Worm (Caenorhabditis elegans): ENCODE measurements around the gene K08D10.11.
"Not testable (repeated sequence)": the region's sequence is repeated elsewhere in the genome, so short reads cannot be mapped to it uniquely, and the experiment has no call there.

The K08D10.11 gene

ce11 chrIV:4186099-4186498, at the start of gene K08D10.11:
Gene K08D10.11, minus strand, starts transcription at chrIV:4186199.
- TF ChIP-seq F13C5.2 (tag; optimal IDR thresholded peaks at IDR 0.05); flt-1 (GFP tag; IDR thresholded peaks at IDR 0.05); tbx-11 (GFP tag; IDR thresholded peaks at IDR 0.05): not testable (repeated sequence)

- TF ChIP-seq hmg-4 (GFP tag; optimal IDR thresholded peaks at IDR 0.05): no peak
- TF ChIP-seq scrt-1 (GFP tag; IDR thresholded peaks at IDR 0.05): no peak
- no peak for TF ChIP-seq ceh-36 (tag; optimal IDR thresholded peaks at IDR 0.05)
These were observed 49.5 kb upstream of the K08D10.11 start, which contains the start of the genes zipt-2.2 and dpy-13 for ce11 chrIV:4235315-4236024. Gene zipt-2.2, minus strand, starts transcription at chrIV:4235365. Gene dpy-13, plus strand, starts transcription at chrIV:4235614.

ce11 chrIV:4227917-4228316, 41.9 kb upstream of the K08D10.11 start, which contains the start of gene srbc-70:
Gene srbc-70, minus strand, starts transcription at chrIV:4228017.
- TF ChIP-seq ceh-13 (GFP tag; optimal IDR thresholded peaks at IDR 0.05) (no peak), tbx-37 (GFP tag; conservative IDR thresholded peaks at IDR 0.05) (no peak), tbx-11 (GFP tag; IDR thresholded peaks at IDR 0.05) (no peak), hmg-4 (GFP tag; optimal IDR thresholded peaks at IDR 0.05) (no peak), B0310.2 (tag; optimal IDR thresholded peaks at IDR 0.05) (no peak), tra-4 (tag; optimal IDR thresholded peaks at IDR 0.05) (no peak), ets-7 (tag; optimal IDR thresholded peaks at IDR 0.05) (no peak), sea-1 (GFP tag; conservative IDR thresholded peaks at IDR 0.05) (no peak), pes-1 (GFP tag; IDR thresholded peaks at IDR 0.05) (no peak), ama-1 (optimal IDR thresholded peaks at IDR 0.05) (no peak), flt-1 (GFP tag; IDR thresholded peaks at IDR 0.05) (no peak), hmbx-1 (tag; optimal IDR thresholded peaks at IDR 0.05) (no peak)

ce11 chrIV:4225851-4226250, 39.9 kb upstream of the K08D10.11 start, which contains the start of gene srbc-71:
Gene srbc-71, minus strand, starts transcription at chrIV:4225951.
- TF ChIP-seq tbx-37 (GFP tag; conservative IDR thresholded peaks at IDR 0.05): no peak
- no peak for TF ChIP-seq ets-7 (tag; optimal IDR thresholded peaks at IDR 0.05)
- TF ChIP-seq tbx-11 (GFP tag; IDR thresholded peaks at IDR 0.05): no peak
- TF ChIP-seq scrt-1 (GFP tag; IDR thresholded peaks at IDR 0.05): no peak
- TF ChIP-seq flt-1 (GFP tag; IDR thresholded peaks at IDR 0.05): no peak
- no peak for TF ChIP-seq aly-1 (tag; optimal IDR thresholded peaks at IDR 0.05)
- no peak for TF ChIP-seq hmbx-1 (tag; optimal IDR thresholded peaks at IDR 0.05)
- TF ChIP-seq F13C5.2 (tag; optimal IDR thresholded peaks at IDR 0.05): no peak
- no peak for TF ChIP-seq ceh-36 (tag; optimal IDR thresholded peaks at IDR 0.05)
- TF ChIP-seq pes-1 (GFP tag; IDR thresholded peaks at IDR 0.05): no peak
- TF ChIP-seq hnd-1 (tag; optimal IDR thresholded peaks at IDR 0.05): no peak
- no peak for TF ChIP-seq B0310.2 (tag; optimal IDR thresholded peaks at IDR 0.05)
- no peak for TF ChIP-seq sea-1 (GFP tag; conservative IDR thresholded peaks at IDR 0.05)
- TF ChIP-seq hmg-4 (GFP tag; optimal IDR thresholded peaks at IDR 0.05): no peak
- TF ChIP-seq tra-4 (tag; optimal IDR thresholded peaks at IDR 0.05): no peak
- TF ChIP-seq ceh-13 (GFP tag; optimal IDR thresholded peaks at IDR 0.05): no peak

- TF ChIP-seq ama-1 (optimal IDR thresholded peaks at IDR 0.05): no peak
- TF ChIP-seq flt-1 (GFP tag; IDR thresholded peaks at IDR 0.05): no peak
- no peak for TF ChIP-seq pes-1 (GFP tag; IDR thresholded peaks at IDR 0.05)
- no peak for TF ChIP-seq tbx-11 (GFP tag; IDR thresholded peaks at IDR 0.05)
- no peak for TF ChIP-seq aly-1 (tag; optimal IDR thresholded peaks at IDR 0.05)
- no peak for TF ChIP-seq ceh-36 (tag; optimal IDR thresholded peaks at IDR 0.05)
- no peak for TF ChIP-seq sea-1 (GFP tag; conservative IDR thresholded peaks at IDR 0.05)
- no peak for TF ChIP-seq hmg-4 (GFP tag; optimal IDR thresholded peaks at IDR 0.05)
- no peak for TF ChIP-seq tra-4 (tag; optimal IDR thresholded peaks at IDR 0.05)
- no peak for TF ChIP-seq F13C5.2 (tag; optimal IDR thresholded peaks at IDR 0.05)
- TF ChIP-seq scrt-1 (GFP tag; IDR thresholded peaks at IDR 0.05): no peak
- no peak for TF ChIP-seq ets-7 (tag; optimal IDR thresholded peaks at IDR 0.05)
- no peak for TF ChIP-seq hnd-1 (tag; optimal IDR thresholded peaks at IDR 0.05)
- TF ChIP-seq B0310.2 (tag; optimal IDR thresholded peaks at IDR 0.05): no peak
These were observed 34.0 kb upstream of the K08D10.11 start, which contains the start of gene F30B5.11 for ce11 chrIV:4219983-4220382. Gene F30B5.11, minus strand, starts transcription at chrIV:4220083.

- TF ChIP-seq B0310.2 (tag; optimal IDR thresholded peaks at IDR 0.05) (no peak), tbx-37 (GFP tag; conservative IDR thresholded peaks at IDR 0.05) (no peak), aly-1 (tag; optimal IDR thresholded peaks at IDR 0.05) (no peak), scrt-1 (GFP tag; IDR thresholded peaks at IDR 0.05) (no peak), ama-1 (optimal IDR thresholded peaks at IDR 0.05) (no peak), sea-1 (GFP tag; conservative IDR thresholded peaks at IDR 0.05) (no peak), tra-4 (tag; optimal IDR thresholded peaks at IDR 0.05) (no peak), flt-1 (GFP tag; IDR thresholded peaks at IDR 0.05) (no peak), ceh-36 (tag; optimal IDR thresholded peaks at IDR 0.05) (no peak), pes-1 (GFP tag; IDR thresholded peaks at IDR 0.05) (no peak), ceh-13 (GFP tag; optimal IDR thresholded peaks at IDR 0.05) (no peak), ets-7 (tag; optimal IDR thresholded peaks at IDR 0.05) (no peak), tbx-11 (GFP tag; IDR thresholded peaks at IDR 0.05) (no peak), hmbx-1 (tag; optimal IDR thresholded peaks at IDR 0.05) (no peak)
These were observed 32.3 kb upstream of the K08D10.11 start for ce11 chrIV:4218276-4218675.

ce11 chrIV:4216099-4216894, 30.3 kb upstream of the K08D10.11 start:
- no peak for TF ChIP-seq tbx-11 (GFP tag; IDR thresholded peaks at IDR 0.05)
- no peak for TF ChIP-seq tbx-37 (GFP tag; conservative IDR thresholded peaks at IDR 0.05)
- no peak for TF ChIP-seq hmbx-1 (tag; optimal IDR thresholded peaks at IDR 0.05)
- no peak for TF ChIP-seq ceh-36 (tag; optimal IDR thresholded peaks at IDR 0.05)
- TF ChIP-seq aly-1 (tag; optimal IDR thresholded peaks at IDR 0.05): no peak
- TF ChIP-seq ama-1 (optimal IDR thresholded peaks at IDR 0.05): no peak
- TF ChIP-seq scrt-1 (GFP tag; IDR thresholded peaks at IDR 0.05): no peak
- no peak for TF ChIP-seq pes-1 (GFP tag; IDR thresholded peaks at IDR 0.05)
- no peak for TF ChIP-seq tra-4 (tag; optimal IDR thresholded peaks at IDR 0.05)
- TF ChIP-seq flt-1 (GFP tag; IDR thresholded peaks at IDR 0.05): no peak
- no peak for TF ChIP-seq hmg-4 (GFP tag; optimal IDR thresholded peaks at IDR 0.05)
- no peak for TF ChIP-seq ets-7 (tag; optimal IDR thresholded peaks at IDR 0.05)
- no peak for TF ChIP-seq hnd-1 (tag; optimal IDR thresholded peaks at IDR 0.05)
